Fruit fly (Drosophila melanogaster) whole organism, embryonic: ENCODE measurements around the gene Mo25.

ENCODE experiments used
- CG10274 ChIP-seq: fragments of 200-800 bp; sonication (Bioruptor generic); optimal IDR thresholded peaks from 3 replicates; lab custom pipeline; 2017; ENCODE audit warnings: missing biosample characterization, mild to moderate bottlenecking, missing genetic modification characterization
- CG10431 ChIP-seq: fragments of 200-800 bp; sonication (Bioruptor generic); optimal IDR thresholded peaks from 3 replicates; lab custom pipeline; 2018; ENCODE audit warnings: missing biosample characterization, mild to moderate bottlenecking, missing genetic modification characterization
- CG10979 ChIP-seq: fragments of 200-800 bp; sonication (Bioruptor generic); optimal IDR thresholded peaks from 2 replicates; lab custom pipeline; 2018; ENCODE audit warnings: missing biosample characterization, mild to moderate bottlenecking, missing genetic modification characterization, moderate library complexity
- CG12104 ChIP-seq: fragments of 200-800 bp; sonication (Bioruptor generic); optimal IDR thresholded peaks from 3 replicates; lab custom pipeline; 2016; ENCODE audit warnings: missing biosample characterization, missing genetic modification characterization
- CG12155 ChIP-seq: fragments of 200-800 bp; sonication (Bioruptor generic); optimal IDR thresholded peaks from 3 replicates; lab custom pipeline; 2016; ENCODE audit warnings: missing biosample characterization, missing genetic modification characterization
- CG12236 ChIP-seq: fragments of 200-800 bp; sonication (Bioruptor generic); optimal IDR thresholded peaks from 2 replicates; lab custom pipeline; 2016; ENCODE audit warnings: missing biosample characterization, missing genetic modification characterization
- CG13424 ChIP-seq: fragments of 200-800 bp; sonication (Bioruptor generic); optimal IDR thresholded peaks from 2 replicates; lab custom pipeline; 2019; ENCODE audit warnings: missing biosample characterization, mild to moderate bottlenecking, missing genetic modification characterization, moderate library complexity
- CG14441 ChIP-seq: fragments of 200-800 bp; sonication (Bioruptor generic); IDR thresholded peaks from 2 replicates; pipeline ENCODE4 v1.3.6; 2022; ENCODE audit warnings: missing biosample characterization, missing genetic modification characterization
- CG15696 ChIP-seq: fragments of 200-800 bp; sonication (Bioruptor generic); optimal IDR thresholded peaks from 2 replicates; lab custom pipeline; 2019; ENCODE audit warnings: missing biosample characterization, mild to moderate bottlenecking, missing genetic modification characterization, moderate library complexity
- CG1602 ChIP-seq: fragments of 200-800 bp; sonication (Bioruptor generic); optimal IDR thresholded peaks from 3 replicates; lab custom pipeline; 2016; ENCODE audit warnings: missing biosample characterization, missing genetic modification characterization
- CG16863 ChIP-seq: fragments of 200-800 bp; sonication (Bioruptor generic); optimal IDR thresholded peaks from 3 replicates; lab custom pipeline; 2016; ENCODE audit warnings: missing biosample characterization, missing genetic modification characterization
- CG17385 ChIP-seq: fragments of 200-800 bp; sonication (Bioruptor generic); optimal IDR thresholded peaks from 3 replicates; lab custom pipeline; 2018; ENCODE audit warnings: missing biosample characterization, mild to moderate bottlenecking, missing genetic modification characterization
- CG2889 ChIP-seq: fragments of 200-800 bp; sonication (Bioruptor generic); IDR thresholded peaks from 3 replicates; pipeline ENCODE4 v1.3.6; 2022; ENCODE audit warnings: missing biosample characterization, missing genetic modification characterization
- CG3065 ChIP-seq: fragments of 200-800 bp; sonication (Bioruptor generic); optimal IDR thresholded peaks from 2 replicates; lab custom pipeline; 2016; ENCODE audit warnings: missing biosample characterization, missing genetic modification characterization
- CG31441 ChIP-seq: fragments of 200-800 bp; sonication (Bioruptor generic); IDR thresholded peaks from 2 replicates; pipeline ENCODE4 v1.3.6; 2022; ENCODE audit warnings: missing biosample characterization, missing genetic modification characterization
- CG33557 ChIP-seq: fragments of 200-800 bp; sonication (Bioruptor generic); optimal IDR thresholded peaks from 2 replicates; lab custom pipeline; 2019; ENCODE audit warnings: missing biosample characterization, mild to moderate bottlenecking, missing genetic modification characterization, moderate library complexity
- CG34376 ChIP-seq: fragments of 200-800 bp; sonication (Bioruptor generic); optimal IDR thresholded peaks from 2 replicates; lab custom pipeline; 2018; ENCODE audit warnings: missing biosample characterization, mild to moderate bottlenecking, missing genetic modification characterization
- CG4282 ChIP-seq: fragments of 200-800 bp; sonication (Bioruptor generic); optimal IDR thresholded peaks from 2 replicates; lab custom pipeline; 2016; ENCODE audit warnings: missing biosample characterization, missing genetic modification characterization
- CG7271 ChIP-seq: fragments of 200-800 bp; sonication (Bioruptor generic); optimal IDR thresholded peaks from 2 replicates; lab custom pipeline; 2018; ENCODE audit warnings: missing biosample characterization, mild to moderate bottlenecking, missing genetic modification characterization, moderate library complexity
- CG9437 ChIP-seq: fragments of 200-800 bp; sonication (Bioruptor generic); optimal IDR thresholded peaks from 2 replicates; lab custom pipeline; 2018; ENCODE audit warnings: missing biosample characterization, mild to moderate bottlenecking, missing genetic modification characterization
- D19A ChIP-seq: fragments of 200-800 bp; optimal IDR thresholded peaks from 3 replicates; lab custom pipeline; 2019; ENCODE audit warnings: missing biosample characterization, mild to moderate bottlenecking, missing genetic modification characterization, moderate library complexity
- Deaf1 ChIP-seq: fragments of 200-800 bp; optimal IDR thresholded peaks from 3 replicates; lab custom pipeline; 2019; ENCODE audit warnings: missing biosample characterization, mild to moderate bottlenecking, missing genetic modification characterization, moderate library complexity
- Hey ChIP-seq: fragments of 200-800 bp; sonication (Bioruptor generic); optimal IDR thresholded peaks from 3 replicates; lab custom pipeline; 2018; ENCODE audit warnings: missing biosample characterization, mild to moderate bottlenecking, missing genetic modification characterization
- HmgZ ChIP-seq: fragments of 200-800 bp; sonication (Bioruptor generic); optimal IDR thresholded peaks from 2 replicates; lab custom pipeline; 2018; ENCODE audit warnings: missing biosample characterization, mild to moderate bottlenecking, missing genetic modification characterization
- Opbp ChIP-seq: fragments of 200-800 bp; sonication (Bioruptor generic); IDR thresholded peaks from 3 replicates; pipeline ENCODE4 v1.3.6; 2022; ENCODE audit warnings: missing biosample characterization, missing genetic modification characterization; ENCODE audit not compliant: partially characterized antibody
- Sin3A ChIP-seq: fragments of >200 bp; optimal IDR thresholded peaks from 2 replicates; lab custom pipeline; 2018
- Sox102F ChIP-seq: fragments of 200-800 bp; sonication (Bioruptor generic); optimal IDR thresholded peaks from 2 replicates; lab custom pipeline; 2018; ENCODE audit warnings: missing biosample characterization, mild to moderate bottlenecking, missing genetic modification characterization, moderate library complexity
- Spps ChIP-seq: fragments of 200-800 bp; sonication (Bioruptor generic); optimal IDR thresholded peaks from 2 replicates; lab custom pipeline; 2018; ENCODE audit warnings: missing biosample characterization, mild to moderate bottlenecking, missing genetic modification characterization
- Taf1 ChIP-seq: fragments of 200-800 bp; sonication (Bioruptor generic); IDR thresholded peaks from 2 replicates; pipeline ENCODE4 v1.3.6; 2022; ENCODE audit warnings: missing biosample characterization, missing genetic modification characterization
- Usf ChIP-seq: fragments of 200-800 bp; sonication (Bioruptor generic); optimal IDR thresholded peaks from 2 replicates; lab custom pipeline; 2017; ENCODE audit warnings: missing genotype, missing biosample characterization, missing genetic modification characterization
- Xrp1 ChIP-seq: fragments of 200-800 bp; sonication (Bioruptor generic); IDR thresholded peaks from 2 replicates; pipeline ENCODE4 v1.3.6; 2022; ENCODE audit warnings: missing biosample characterization, missing genetic modification characterization
- aop ChIP-seq: fragments of 200-800 bp; sonication (Bioruptor generic); IDR thresholded peaks from 2 replicates; pipeline ENCODE4 v1.3.6; 2022; ENCODE audit warnings: missing biosample characterization, missing genetic modification characterization
- btn ChIP-seq: fragments of 200-800 bp; sonication (Bioruptor generic); optimal IDR thresholded peaks from 2 replicates; lab custom pipeline; 2016; ENCODE audit warnings: missing biosample characterization, missing genetic modification characterization
- cad ChIP-seq: fragments of >200 bp; optimal IDR thresholded peaks from 2 replicates; lab custom pipeline; 2017; ENCODE audit warnings: missing biosample characterization, missing genetic modification characterization
- cas ChIP-seq: fragments of 200-800 bp; sonication (Bioruptor generic); IDR thresholded peaks from 2 replicates; pipeline ENCODE4 v1.3.6; 2022; ENCODE audit warnings: missing biosample characterization, missing genetic modification characterization
- cg ChIP-seq: fragments of 200-800 bp; sonication (Bioruptor generic); optimal IDR thresholded peaks from 3 replicates; lab custom pipeline; 2019; ENCODE audit warnings: missing biosample characterization, mild to moderate bottlenecking, missing genetic modification characterization, moderate library complexity
- dan ChIP-seq: fragments of 200-800 bp; sonication (Bioruptor generic); IDR thresholded peaks from 2 replicates; pipeline ENCODE4 v1.3.6; 2022; ENCODE audit warnings: missing biosample characterization, missing genetic modification characterization
- exex ChIP-seq: fragments of 200-800 bp; sonication (Bioruptor generic); optimal IDR thresholded peaks from 4 replicates; lab custom pipeline; 2018; ENCODE audit warnings: missing biosample characterization, mild to moderate bottlenecking, missing genetic modification characterization, moderate library complexity
- fd96Cb ChIP-seq: fragments of 200-800 bp; sonication (Bioruptor generic); optimal IDR thresholded peaks from 2 replicates; lab custom pipeline; 2018; ENCODE audit warnings: missing biosample characterization, mild to moderate bottlenecking, missing genetic modification characterization, moderate library complexity
- gro ChIP-seq: fragments of 200-800 bp; sonication (Bioruptor generic); optimal IDR thresholded peaks from 2 replicates; lab custom pipeline; 2016; ENCODE audit warnings: missing biosample characterization, missing genetic modification characterization
- gt ChIP-seq: fragments of 200-800 bp; sonication (Bioruptor generic); IDR thresholded peaks from 2 replicates; pipeline ENCODE4 v1.3.6; 2022; ENCODE audit warnings: missing biosample characterization, missing genetic modification characterization
- her ChIP-seq: fragments of 200-800 bp; sonication (Bioruptor generic); optimal IDR thresholded peaks from 2 replicates; lab custom pipeline; 2016; ENCODE audit warnings: missing biosample characterization, missing genetic modification characterization
- inv ChIP-seq: fragments of 200-800 bp; sonication (Bioruptor generic); IDR thresholded peaks from 2 replicates; pipeline ENCODE4 v1.3.6; 2022; ENCODE audit warnings: missing biosample characterization, missing genetic modification characterization; ENCODE audit not compliant: partially characterized antibody
- lmd ChIP-seq: fragments of 200-800 bp; sonication (Bioruptor generic); IDR thresholded peaks from 2 replicates; pipeline ENCODE4 v1.3.6; 2022; ENCODE audit warnings: missing biosample characterization, missing genetic modification characterization
- mam ChIP-seq: fragments of 200-800 bp; sonication (Bioruptor generic); optimal IDR thresholded peaks from 3 replicates; lab custom pipeline; 2016; ENCODE audit warnings: missing biosample characterization, missing genetic modification characterization
- pzg ChIP-seq: fragments of 200-800 bp; sonication (Bioruptor generic); optimal IDR thresholded peaks from 3 replicates; lab custom pipeline; 2018; ENCODE audit warnings: missing biosample characterization, mild to moderate bottlenecking, missing genetic modification characterization, moderate library complexity
- sc ChIP-seq, 3 experiments: fragments of >200 bp in 2 of 3; fragments of 200-800 bp in 1 of 3; sonication (Bioruptor generic) in 1 of 3; optimal IDR thresholded peaks; 2 replicates in 2 of 3; 3 replicates in 1 of 3; lab custom pipeline; 2017; ENCODE audit warnings: mild to moderate bottlenecking in 1 of 3, missing biosample characterization in 1 of 3, missing genetic modification characterization in 1 of 3, missing genetic modification reagents in 1 of 3
- tio ChIP-seq: fragments of 200-800 bp; sonication (Bioruptor generic); optimal IDR thresholded peaks from 2 replicates; lab custom pipeline; 2017; ENCODE audit warnings: missing biosample characterization, missing genetic modification characterization, inconsistent platforms
- toy ChIP-seq: fragments of 200-800 bp; sonication (Bioruptor generic); IDR thresholded peaks from 2 replicates; pipeline ENCODE4 v1.3.6; 2022; ENCODE audit warnings: missing biosample characterization, missing genetic modification characterization
- trh ChIP-seq: fragments of 200-800 bp; sonication (Bioruptor generic); optimal IDR thresholded peaks from 2 replicates; lab custom pipeline; 2016; ENCODE audit warnings: missing biosample characterization, missing genetic modification characterization
- vnd ChIP-seq: fragments of 200-800 bp; sonication (Bioruptor generic); IDR thresholded peaks from 3 replicates; pipeline ENCODE4 v1.3.6; 2022; ENCODE audit warnings: missing biosample characterization, missing genetic modification characterization; ENCODE audit not compliant: partially characterized antibody
- yki ChIP-seq: fragments of >200 bp; optimal IDR thresholded peaks from 3 replicates; lab custom pipeline; 2018

The Mo25 gene

dm6 chr3L:16581201-16581705 is 34.0 kb downstream of the Mo25 start, which contains the start of gene Smn (continued):
- TF ChIP-seq vnd (GFP tag; lab: Robert Waterston, UW): peak; percentile 80
- TF ChIP-seq btn (GFP tag; lab: Kevin White, UChicago): no peak
- no peak for TF ChIP-seq cas
- TF ChIP-seq CG10431 (GFP tag; lab: Kevin White, UChicago): no peak
- TF ChIP-seq CG9437 (GFP tag; lab: Kevin White, UChicago): peak; percentile 18
- TF ChIP-seq toy (GFP tag; lab: Robert Waterston, UW): no peak
- TF ChIP-seq D19A: peak; percentile 28
- TF ChIP-seq cg (GFP tag; lab: Kevin White, UChicago): no peak
- no peak for TF ChIP-seq Usf
- TF ChIP-seq mam (GFP tag; lab: Kevin White, UChicago): peak; percentile 73
- TF ChIP-seq CG10979 (tag; lab: Kevin White, UChicago): peak; percentile 18
- no peak for TF ChIP-seq Xrp1 (GFP tag; lab: Robert Waterston, UW)
- TF ChIP-seq Opbp: peak; percentile 78; the same call in 2 of the 3 replicates
- TF ChIP-seq Hey (tag; lab: Kevin White, UChicago): no peak
- peak; percentile 49 for TF ChIP-seq CG13424
- peak; percentile 21 for TF ChIP-seq CG15696 (tag; lab: Kevin White, UChicago)
- TF ChIP-seq CG10274 (GFP tag; lab: Kevin White, UChicago): no peak
- TF ChIP-seq gt (GFP tag; lab: Robert Waterston, UW): no peak
- TF ChIP-seq HmgZ: peak; percentile 29
- peak; percentile 11 for TF ChIP-seq CG33557
- no peak for TF ChIP-seq CG3065 (GFP tag; lab: Kevin White, UChicago)
- no peak for TF ChIP-seq Spps
- no peak for TF ChIP-seq lmd (GFP tag; lab: Robert Waterston, UW)
- no peak for TF ChIP-seq fd96Cb (tag; lab: Kevin White, UChicago)
- TF ChIP-seq Deaf1: no peak
- TF ChIP-seq CG17385: peak; percentile 58
- TF ChIP-seq sc (optimal IDR thresholded peaks at IDR 0.05; lab: Kevin White, UChicago): no peak
- no peak for TF ChIP-seq sc (GFP tag; optimal IDR thresholded peaks at IDR 0.05; lab: Kevin White, UChicago)
- no peak for TF ChIP-seq CG4282 (GFP tag; lab: Kevin White, UChicago)
- peak; percentile 45 for TF ChIP-seq pzg
- peak; percentile 53; the same call in 1 of the 2 replicates for TF ChIP-seq CG31441 (GFP tag; lab: Robert Waterston, UW)
- TF ChIP-seq dan (GFP tag; lab: Robert Waterston, UW): no peak
- TF ChIP-seq CG12104: peak; percentile 11
- peak; percentile 80 for TF ChIP-seq inv
- no peak for TF ChIP-seq yki
- no peak for TF ChIP-seq her (GFP tag; lab: Kevin White, UChicago)
- TF ChIP-seq CG34376: peak; percentile 49
- TF ChIP-seq tio: no peak
- peak; percentile 60 for TF ChIP-seq CG12155
- no peak for TF ChIP-seq aop (GFP tag; lab: Robert Waterston, UW)
- TF ChIP-seq cad: no peak
- TF ChIP-seq Taf1 (GFP tag; lab: Robert Waterston, UW): no peak
- TF ChIP-seq Sin3A (lab: Kevin White, UChicago): peak; percentile 37
- TF ChIP-seq CG7271 (tag; lab: Kevin White, UChicago): no peak
- TF ChIP-seq gro (GFP tag; lab: Kevin White, UChicago): no peak
- TF ChIP-seq exex (tag; lab: Kevin White, UChicago): no peak
- TF ChIP-seq CG2889: no peak
- no peak for TF ChIP-seq trh (GFP tag; lab: Kevin White, UChicago)
- no peak for TF ChIP-seq CG12236 (GFP tag; lab: Kevin White, UChicago)
- TF ChIP-seq CG14441 (GFP tag; lab: Robert Waterston, UW): no peak
- TF ChIP-seq CG1602 (GFP tag; lab: Kevin White, UChicago): peak; percentile 33
- no peak for TF ChIP-seq Sox102F (GFP tag; lab: Kevin White, UChicago)
- TF ChIP-seq CG16863: peak; percentile 52
